Fruit fly (Drosophila melanogaster) whole organism, embryonic: Measurements from ENCODE around the gene eIF4E5.
A peak's percentile ranks its signal among the peaks of the same experiment; 100 is the strongest.

Experiments used
- Abd-B ChIP-seq: fragments of 200-800 bp; sonication (Bioruptor generic); optimal IDR thresholded peaks from 2 replicates; lab custom pipeline; 2018; ENCODE audit warnings: missing biosample characterization, mild to moderate bottlenecking, missing genetic modification characterization, moderate library complexity
- CG10543 ChIP-seq: fragments of 200-800 bp; sonication (Bioruptor generic); optimal IDR thresholded peaks from 3 replicates; lab custom pipeline; 2017; ENCODE audit warnings: missing biosample characterization, mild to moderate bottlenecking, missing genetic modification characterization, moderate library complexity
- CG11398 ChIP-seq: fragments of 200-800 bp; sonication (Bioruptor generic); optimal IDR thresholded peaks from 2 replicates; lab custom pipeline; 2016; ENCODE audit warnings: missing biosample characterization, missing genetic modification characterization
- CG1233 ChIP-seq: fragments of 200-800 bp; sonication (Bioruptor generic); optimal IDR thresholded peaks from 4 replicates; lab custom pipeline; 2018; ENCODE audit warnings: missing biosample characterization, mild to moderate bottlenecking, missing genetic modification characterization
- CG13624 ChIP-seq: fragments of 200-800 bp; sonication (Bioruptor generic); optimal IDR thresholded peaks from 2 replicates; lab custom pipeline; 2016; ENCODE audit warnings: missing biosample characterization, missing genetic modification characterization
- CG13894 ChIP-seq: fragments of 200-800 bp; sonication (Bioruptor generic); optimal IDR thresholded peaks from 3 replicates; lab custom pipeline; 2018; ENCODE audit warnings: missing biosample characterization, mild to moderate bottlenecking, missing genetic modification characterization, moderate library complexity
- CG14860 ChIP-seq: fragments of 200-800 bp; sonication (Bioruptor generic); IDR thresholded peaks from 3 replicates; pipeline ENCODE4 v1.3.6; 2022; ENCODE audit warnings: missing biosample characterization, missing genetic modification characterization; ENCODE audit not compliant: partially characterized antibody
- CG15269 ChIP-seq: fragments of 200-800 bp; sonication (Bioruptor generic); optimal IDR thresholded peaks from 2 replicates; lab custom pipeline; 2018; ENCODE audit warnings: missing biosample characterization, mild to moderate bottlenecking, missing genetic modification characterization, moderate library complexity
- CG15696 ChIP-seq: fragments of 200-800 bp; sonication (Bioruptor generic); optimal IDR thresholded peaks from 2 replicates; lab custom pipeline; 2019; ENCODE audit warnings: missing biosample characterization, mild to moderate bottlenecking, missing genetic modification characterization, moderate library complexity
- CG1602 ChIP-seq: fragments of 200-800 bp; sonication (Bioruptor generic); optimal IDR thresholded peaks from 3 replicates; lab custom pipeline; 2016; ENCODE audit warnings: missing biosample characterization, missing genetic modification characterization
- CG17361 ChIP-seq: fragments of 200-800 bp; sonication (Bioruptor generic); IDR thresholded peaks from 3 replicates; pipeline ENCODE4 v1.3.6; 2022; ENCODE audit warnings: missing biosample characterization, missing genetic modification characterization
- CG3407 ChIP-seq: fragments of 200-800 bp; sonication (Bioruptor generic); optimal IDR thresholded peaks from 2 replicates; lab custom pipeline; 2018; ENCODE audit warnings: missing biosample characterization, mild to moderate bottlenecking, missing genetic modification characterization
- CG3838 ChIP-seq: fragments of 200-800 bp; sonication (Bioruptor generic); optimal IDR thresholded peaks from 3 replicates; lab custom pipeline; 2016; ENCODE audit warnings: missing biosample characterization, missing genetic modification characterization
- CG43689 ChIP-seq: fragments of 200-800 bp; sonication (Bioruptor generic); IDR thresholded peaks from 2 replicates; pipeline ENCODE4 v1.3.6; 2022; ENCODE audit warnings: missing biosample characterization, missing genetic modification characterization
- CG4617 ChIP-seq: fragments of 200-800 bp; sonication (Bioruptor generic); optimal IDR thresholded peaks from 3 replicates; lab custom pipeline; 2016; ENCODE audit warnings: missing biosample characterization, missing genetic modification characterization, borderline replicate concordance
- CG4730 ChIP-seq: fragments of 200-800 bp; sonication (Bioruptor generic); IDR thresholded peaks from 2 replicates; pipeline ENCODE4 v1.3.6; 2022; ENCODE audit warnings: missing biosample characterization, missing genetic modification characterization
- CG6175 ChIP-seq: fragments of 200-800 bp; sonication (Bioruptor generic); IDR thresholded peaks from 3 replicates; pipeline ENCODE4 v1.3.6; 2022; ENCODE audit warnings: missing biosample characterization, missing genetic modification characterization
- CG7357 ChIP-seq: fragments of 200-800 bp; sonication (Bioruptor generic); IDR thresholded peaks from 3 replicates; pipeline ENCODE4 v1.3.6; 2022; ENCODE audit warnings: missing biosample characterization, missing genetic modification characterization
- Chrac-16 ChIP-seq: fragments of 200-800 bp; sonication (Bioruptor generic); optimal IDR thresholded peaks from 3 replicates; lab custom pipeline; 2016; ENCODE audit warnings: missing biosample characterization, missing genetic modification characterization
- CrebB ChIP-seq: fragments of 200-800 bp; sonication (Bioruptor generic); optimal IDR thresholded peaks from 3 replicates; lab custom pipeline; 2018; ENCODE audit warnings: missing biosample characterization, mild to moderate bottlenecking, missing genetic modification characterization
- Doc3 ChIP-seq: fragments of 200-800 bp; sonication (Bioruptor generic); IDR thresholded peaks from 3 replicates; pipeline ENCODE4 v1.3.6; 2022; ENCODE audit warnings: missing biosample characterization, missing genetic modification characterization; ENCODE audit not compliant: partially characterized antibody
- E2f2 ChIP-seq: fragments of 200-800 bp; sonication (Bioruptor generic); IDR thresholded peaks from 2 replicates; pipeline ENCODE4 v1.3.6; 2022; ENCODE audit warnings: missing biosample characterization, missing genetic modification characterization
- GATAe ChIP-seq: fragments of 200-800 bp; sonication (Bioruptor generic); conservative IDR thresholded peaks from 2 replicates; pipeline ENCODE4 v1.3.6; 2022; ENCODE audit warnings: missing biosample characterization, missing genetic modification characterization
- HLH3B ChIP-seq: fragments of 200-800 bp; sonication (Bioruptor generic); IDR thresholded peaks from 2 replicates; pipeline ENCODE4 v1.3.6; 2022; ENCODE audit warnings: missing biosample characterization, missing genetic modification characterization
- HLHmδ ChIP-seq: fragments of 200-800 bp; sonication (Bioruptor generic); optimal IDR thresholded peaks from 2 replicates; lab custom pipeline; 2018; ENCODE audit warnings: missing biosample characterization, mild to moderate bottlenecking, missing genetic modification characterization, moderate library complexity
- Hr78 ChIP-seq, 2 experiments: fragments of 200-800 bp in 1 of 2; fragments of >200 bp in 1 of 2; sonication (Bioruptor generic) in 1 of 2; optimal IDR thresholded peaks; 2 replicates each; lab custom pipeline; 2017 to 2019; ENCODE audit warnings: missing biosample characterization in 2 of 2, missing genetic modification characterization in 2 of 2, mild to moderate bottlenecking in 1 of 2, moderate library complexity in 1 of 2
- Lpt ChIP-seq: fragments of >200 bp; optimal IDR thresholded peaks from 2 replicates; lab custom pipeline; 2018; ENCODE audit warnings: missing biosample characterization, missing genetic modification characterization
- Mad ChIP-seq: fragments of 200-800 bp; sonication (Bioruptor generic); optimal IDR thresholded peaks from 2 replicates; lab custom pipeline; 2016; ENCODE audit warnings: missing biosample characterization, missing genetic modification characterization
- Meics ChIP-seq: fragments of 200-800 bp; sonication (Bioruptor generic); optimal IDR thresholded peaks from 2 replicates; lab custom pipeline; 2017; ENCODE audit warnings: missing biosample characterization, mild to moderate bottlenecking, missing genetic modification characterization
- Mrtf ChIP-seq: fragments of 200-800 bp; sonication (Bioruptor generic); IDR thresholded peaks from 3 replicates; pipeline ENCODE4 v1.3.6; 2022; ENCODE audit warnings: missing biosample characterization, missing genetic modification characterization
- NfI ChIP-seq: fragments of 200-800 bp; sonication (Bioruptor generic); optimal IDR thresholded peaks from 3 replicates; lab custom pipeline; 2018; ENCODE audit warnings: missing biosample characterization, mild to moderate bottlenecking, missing genetic modification characterization, moderate library complexity
- Oli ChIP-seq: fragments of 200-800 bp; sonication (Bioruptor generic); optimal IDR thresholded peaks from 2 replicates; lab custom pipeline; 2018; ENCODE audit warnings: missing biosample characterization, mild to moderate bottlenecking, missing genetic modification characterization, moderate library complexity
- Spps ChIP-seq: fragments of 200-800 bp; sonication (Bioruptor generic); optimal IDR thresholded peaks from 2 replicates; lab custom pipeline; 2018; ENCODE audit warnings: missing biosample characterization, mild to moderate bottlenecking, missing genetic modification characterization
- Sry-δ ChIP-seq: fragments of 200-800 bp; sonication (Bioruptor generic); optimal IDR thresholded peaks from 2 replicates; lab custom pipeline; 2016; ENCODE audit warnings: missing biosample characterization, missing genetic modification characterization
- cato ChIP-seq: fragments of 200-800 bp; sonication (Bioruptor generic); optimal IDR thresholded peaks from 2 replicates; lab custom pipeline; 2016; ENCODE audit warnings: missing biosample characterization, missing genetic modification characterization, borderline replicate concordance
- dan ChIP-seq: fragments of 200-800 bp; sonication (Bioruptor generic); IDR thresholded peaks from 2 replicates; pipeline ENCODE4 v1.3.6; 2022; ENCODE audit warnings: missing biosample characterization, missing genetic modification characterization
- dm ChIP-seq: fragments of 200-800 bp; sonication (Bioruptor generic); optimal IDR thresholded peaks from 3 replicates; lab custom pipeline; 2016; ENCODE audit warnings: missing biosample characterization, missing genetic modification characterization
- ems ChIP-seq: fragments of 200-800 bp; sonication (Bioruptor generic); optimal IDR thresholded peaks from 3 replicates; lab custom pipeline; 2016; ENCODE audit warnings: missing biosample characterization, missing genetic modification characterization
- ewg ChIP-seq: fragments of 200-800 bp; sonication (Bioruptor generic); optimal IDR thresholded peaks from 3 replicates; lab custom pipeline; 2017; ENCODE audit warnings: mild to moderate bottlenecking, missing biosample characterization, missing genetic modification reagents, missing genetic modification characterization
- fd96Cb ChIP-seq: fragments of 200-800 bp; sonication (Bioruptor generic); optimal IDR thresholded peaks from 2 replicates; lab custom pipeline; 2018; ENCODE audit warnings: missing biosample characterization, mild to moderate bottlenecking, missing genetic modification characterization, moderate library complexity
- grau ChIP-seq: fragments of 200-800 bp; optimal IDR thresholded peaks from 3 replicates; lab custom pipeline; 2019; ENCODE audit warnings: missing biosample characterization, mild to moderate bottlenecking, missing genetic modification characterization, moderate library complexity
- gro ChIP-seq: fragments of 200-800 bp; sonication (Bioruptor generic); optimal IDR thresholded peaks from 2 replicates; lab custom pipeline; 2016; ENCODE audit warnings: missing biosample characterization, missing genetic modification characterization
- knrl ChIP-seq: fragments of 200-800 bp; sonication (Bioruptor generic); IDR thresholded peaks from 3 replicates; pipeline ENCODE4 v1.3.6; 2022; ENCODE audit warnings: missing biosample characterization, missing genetic modification characterization; ENCODE audit not compliant: partially characterized antibody
- lbe ChIP-seq: fragments of 200-800 bp; sonication (Bioruptor generic); optimal IDR thresholded peaks from 2 replicates; lab custom pipeline; 2016; ENCODE audit warnings: missing biosample characterization, mild to moderate bottlenecking, missing genetic modification characterization
- org-1 ChIP-seq: fragments of 200-800 bp; sonication (Bioruptor generic); optimal IDR thresholded peaks from 2 replicates; lab custom pipeline; 2017; ENCODE audit warnings: missing biosample characterization, missing genetic modification characterization
- pb ChIP-seq: fragments of 200-800 bp; sonication (Bioruptor generic); optimal IDR thresholded peaks from 3 replicates; lab custom pipeline; 2016; ENCODE audit warnings: missing biosample characterization, missing genetic modification characterization
- stc ChIP-seq: fragments of 200-800 bp; sonication (Bioruptor generic); IDR thresholded peaks from 2 replicates; pipeline ENCODE4 v1.3.6; 2022; ENCODE audit warnings: missing biosample characterization, missing genetic modification characterization
- vfl ChIP-seq: fragments of 200-800 bp; sonication (Bioruptor generic); optimal IDR thresholded peaks from 2 replicates; lab custom pipeline; 2016; ENCODE audit warnings: missing biosample characterization, missing genetic modification characterization
- wek ChIP-seq: fragments of 200-800 bp; sonication (Bioruptor generic); optimal IDR thresholded peaks from 3 replicates; lab custom pipeline; 2018; ENCODE audit warnings: missing biosample characterization, mild to moderate bottlenecking, missing genetic modification characterization, moderate library complexity

The eIF4E5 gene

DNA sequence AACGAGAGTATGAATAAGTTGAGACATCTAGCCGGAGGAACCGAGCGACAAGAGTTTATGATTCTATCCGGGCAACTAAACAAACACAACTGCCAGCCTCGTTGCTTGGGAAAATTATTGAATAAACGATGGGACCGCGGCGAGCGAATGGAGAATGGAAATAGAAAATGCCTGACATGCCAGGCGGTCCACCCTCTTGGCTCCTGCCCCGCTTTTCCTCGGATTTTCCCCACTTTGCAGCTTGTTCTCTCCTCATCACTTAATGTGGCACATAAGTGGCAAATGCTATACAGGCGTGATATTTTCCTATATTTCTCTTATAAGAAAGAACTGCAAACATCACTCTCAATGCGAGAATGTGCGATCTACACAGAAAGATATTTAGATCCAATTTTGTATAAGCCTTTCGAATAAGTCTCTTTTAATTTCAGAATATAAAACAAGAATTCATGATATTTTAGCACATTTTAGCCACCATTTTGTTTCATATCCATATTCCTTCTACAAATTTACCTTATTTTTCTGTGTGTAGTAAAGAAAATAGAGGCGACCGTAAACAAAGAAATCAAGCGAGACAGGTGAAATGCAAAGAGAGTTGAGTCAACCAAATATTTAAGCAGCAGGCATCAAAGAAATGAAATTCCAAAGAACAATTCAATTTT, 8.9 kb downstream of the eIF4E5 start (continued):
- peak in 1 of 2 experiments; percentile 79 for TF ChIP-seq Hr78 (GFP tag; optimal IDR thresholded peaks at IDR 0.05; lab: Kevin White, UChicago)
- peak; percentile 44 for TF ChIP-seq ems
- TF ChIP-seq lbe (GFP tag; lab: Kevin White, UChicago): no peak
- TF ChIP-seq CG6175 (GFP tag; lab: Robert Waterston, UW): peak; percentile 30; the same call in 1 of the 3 replicates
- TF ChIP-seq stc (GFP tag; lab: Robert Waterston, UW): peak; percentile 86
- TF ChIP-seq ewg (GFP tag; lab: Kevin White, UChicago): peak; percentile 81
- peak; percentile 92 for TF ChIP-seq CG17361 (GFP tag; lab: Robert Waterston, UW)
- no peak for TF ChIP-seq vfl
- TF ChIP-seq E2f2 (GFP tag; lab: Robert Waterston, UW): peak; percentile 61; the same call in 1 of the 2 replicates
- TF ChIP-seq grau (tag; lab: Kevin White, UChicago): peak; percentile 86
- TF ChIP-seq CG14860 (GFP tag; lab: Robert Waterston, UW): no peak
- peak; percentile 70 for TF ChIP-seq CG4730 (GFP tag; lab: Robert Waterston, UW)
- TF ChIP-seq Mad (GFP tag; lab: Kevin White, UChicago): peak; percentile 2
- no peak for TF ChIP-seq Doc3 (GFP tag; lab: Robert Waterston, UW)
- no peak for TF ChIP-seq CG43689 (GFP tag; lab: Robert Waterston, UW)
- peak; percentile 85 for TF ChIP-seq CG15269 (tag; lab: Kevin White, UChicago)
- TF ChIP-seq HLH3B (GFP tag; lab: Robert Waterston, UW): peak; percentile 82
- TF ChIP-seq CrebB: peak; percentile 62
- TF ChIP-seq HLHmδ (GFP tag; lab: Kevin White, UChicago): no peak
- TF ChIP-seq CG7357 (GFP tag; lab: Robert Waterston, UW): peak; percentile 72; the same call in 2 of the 3 replicates
- TF ChIP-seq Meics (GFP tag; lab: Kevin White, UChicago): peak; percentile 73
- no peak for TF ChIP-seq Lpt (GFP tag; lab: Kevin White, UChicago)
- TF ChIP-seq cato (GFP tag; lab: Kevin White, UChicago): peak; percentile 74
- TF ChIP-seq Spps (tag; lab: Kevin White, UChicago): peak; percentile 83
- TF ChIP-seq pb: peak; percentile 64
- TF ChIP-seq GATAe (GFP tag; lab: Robert Waterston, UW): 0 out of 2 replicates have a peak, but pooled peaks have one; percentile 25
- TF ChIP-seq CG3407 (GFP tag; lab: Kevin White, UChicago): peak; percentile 88
- TF ChIP-seq CG10543 (GFP tag; lab: Kevin White, UChicago): peak; percentile 71
- TF ChIP-seq CG1233 (GFP tag; lab: Kevin White, UChicago): peak; percentile 78
- TF ChIP-seq dm (GFP tag; lab: Kevin White, UChicago): peak; percentile 76
- no peak for TF ChIP-seq knrl (GFP tag; lab: Robert Waterston, UW)
- peak; percentile 86 for TF ChIP-seq CG13624 (GFP tag; lab: Kevin White, UChicago)
- TF ChIP-seq Oli (tag; lab: Kevin White, UChicago): peak; percentile 86
- no peak for TF ChIP-seq CG13894
- peak; percentile 20 for TF ChIP-seq wek
- peak; percentile 79 for TF ChIP-seq CG11398
- TF ChIP-seq fd96Cb (tag; lab: Kevin White, UChicago): peak; percentile 90
- peak; percentile 72; the same call in 2 of the 3 replicates for TF ChIP-seq Mrtf (GFP tag; lab: Robert Waterston, UW)
- TF ChIP-seq Sry-δ (GFP tag; lab: Kevin White, UChicago): peak; percentile 37
- TF ChIP-seq CG15696: peak; percentile 84
- TF ChIP-seq CG3838 (GFP tag; lab: Kevin White, UChicago): peak; percentile 75
- TF ChIP-seq dan (GFP tag; lab: Robert Waterston, UW): no peak
- peak; percentile 76 for TF ChIP-seq NfI
- TF ChIP-seq Chrac-16 (GFP tag; lab: Kevin White, UChicago): peak; percentile 78
- peak; percentile 87 for TF ChIP-seq CG1602 (GFP tag; lab: Kevin White, UChicago)
- peak; percentile 19 for TF ChIP-seq gro (GFP tag; lab: Kevin White, UChicago)
- peak; percentile 76 for TF ChIP-seq Abd-B (GFP tag; lab: Kevin White, UChicago)
- peak; percentile 72 for TF ChIP-seq org-1 (GFP tag; lab: Kevin White, UChicago)
- TF ChIP-seq CG4617 (GFP tag; lab: Kevin White, UChicago): peak; percentile 50
